Fruit fly (Drosophila melanogaster) whole organism, embryonic: ENCODE data around the gene CG9582.

Source experiments
- B-H1 ChIP-seq: fragments of 200-800 bp; sonication (Bioruptor generic); IDR thresholded peaks from 3 replicates; pipeline ENCODE4 v1.3.6; 2022; ENCODE audit warnings: missing biosample characterization, missing genetic modification characterization
- CG11504 ChIP-seq: fragments of 200-800 bp; sonication (Bioruptor generic); optimal IDR thresholded peaks from 3 replicates; lab custom pipeline; 2019; ENCODE audit warnings: missing biosample characterization, mild to moderate bottlenecking, missing genetic modification characterization, moderate library complexity
- CG11695 ChIP-seq: fragments of 200-800 bp; sonication (Bioruptor generic); IDR thresholded peaks from 3 replicates; pipeline ENCODE4 v1.3.6; 2022; ENCODE audit warnings: missing biosample characterization, missing genetic modification characterization
- CG14014 ChIP-seq: fragments of 200-800 bp; sonication (Bioruptor generic); IDR thresholded peaks from 2 replicates; pipeline ENCODE4 v1.3.6; 2022; ENCODE audit warnings: missing biosample characterization, missing genetic modification characterization
- CG15601 ChIP-seq: fragments of 200-800 bp; sonication (Bioruptor generic); optimal IDR thresholded peaks from 3 replicates; lab custom pipeline; 2019; ENCODE audit warnings: missing biosample characterization, mild to moderate bottlenecking, missing genetic modification characterization, moderate library complexity
- CG17328 ChIP-seq: fragments of 200-800 bp; sonication (Bioruptor generic); IDR thresholded peaks from 2 replicates; pipeline ENCODE4 v1.3.6; 2022; ENCODE audit warnings: missing biosample characterization, missing genetic modification characterization
- CG18011 ChIP-seq: fragments of 200-800 bp; sonication (Bioruptor generic); optimal IDR thresholded peaks from 2 replicates; lab custom pipeline; 2017; ENCODE audit warnings: missing biosample characterization, missing genetic modification characterization, mild to moderate bottlenecking, moderate library complexity, missing genotype
- CG18262 ChIP-seq: fragments of 200-800 bp; optimal IDR thresholded peaks from 3 replicates; lab custom pipeline; 2019; ENCODE audit warnings: missing biosample characterization, mild to moderate bottlenecking, missing genetic modification characterization, moderate library complexity
- CG2199 ChIP-seq: fragments of 200-800 bp; sonication (Bioruptor generic); IDR thresholded peaks from 3 replicates; pipeline ENCODE4 v1.3.6; 2022; ENCODE audit warnings: missing biosample characterization, missing genetic modification characterization
- CG2712 ChIP-seq: fragments of 200-800 bp; optimal IDR thresholded peaks from 3 replicates; lab custom pipeline; 2019; ENCODE audit warnings: missing biosample characterization, mild to moderate bottlenecking, missing genetic modification characterization, moderate library complexity
- CG2875 ChIP-seq: fragments of 200-800 bp; sonication (Bioruptor generic); optimal IDR thresholded peaks from 2 replicates; lab custom pipeline; 2017; ENCODE audit warnings: missing biosample characterization, mild to moderate bottlenecking, missing genetic modification characterization, missing genetic modification reagents
- CG3726 ChIP-seq: fragments of 200-800 bp; sonication (Bioruptor generic); IDR thresholded peaks from 3 replicates; pipeline ENCODE4, ENCODE4 v1.3.6; 2022; ENCODE audit warnings: missing biosample characterization, missing genetic modification characterization
- CG3995 ChIP-seq: fragments of 200-800 bp; sonication (Bioruptor generic); optimal IDR thresholded peaks from 3 replicates; lab custom pipeline; 2016; ENCODE audit warnings: missing biosample characterization, missing genetic modification characterization
- CG9876 ChIP-seq: fragments of 200-800 bp; sonication (Bioruptor generic); optimal IDR thresholded peaks from 2 replicates; lab custom pipeline; 2016; ENCODE audit warnings: missing biosample characterization, missing genetic modification characterization
- Camta ChIP-seq: fragments of 200-800 bp; sonication (Bioruptor generic); optimal IDR thresholded peaks from 2 replicates; lab custom pipeline; 2016; ENCODE audit warnings: missing biosample characterization, missing genetic modification characterization
- Dp ChIP-seq: fragments of 200-800 bp; sonication (Bioruptor generic); optimal IDR thresholded peaks from 2 replicates; lab custom pipeline; 2018; ENCODE audit warnings: missing biosample characterization, mild to moderate bottlenecking, missing genetic modification characterization, moderate library complexity
- Dref ChIP-seq: fragments of 200-800 bp; sonication (Bioruptor generic); IDR thresholded peaks from 2 replicates; pipeline ENCODE4 v1.3.6; 2022; ENCODE audit warnings: missing biosample characterization, missing genetic modification characterization
- Ets65A ChIP-seq: fragments of 200-800 bp; sonication (Bioruptor generic); peaks from one replicate; lab custom pipeline; 2016; ENCODE audit warnings: missing biosample characterization, missing genetic modification characterization
- Hr78 ChIP-seq, 2 experiments: fragments of 200-800 bp in 1 of 2; fragments of >200 bp in 1 of 2; sonication (Bioruptor generic) in 1 of 2; optimal IDR thresholded peaks; 2 replicates each; lab custom pipeline; 2017 to 2019; ENCODE audit warnings: missing biosample characterization in 2 of 2, missing genetic modification characterization in 2 of 2, mild to moderate bottlenecking in 1 of 2, moderate library complexity in 1 of 2
- MESR4 ChIP-seq: fragments of 200-800 bp; sonication (Bioruptor generic); optimal IDR thresholded peaks from 2 replicates; lab custom pipeline; 2018; ENCODE audit warnings: missing biosample characterization, mild to moderate bottlenecking, missing genetic modification characterization, moderate library complexity
- Mad ChIP-seq: fragments of 200-800 bp; sonication (Bioruptor generic); optimal IDR thresholded peaks from 2 replicates; lab custom pipeline; 2016; ENCODE audit warnings: missing biosample characterization, missing genetic modification characterization
- Med ChIP-seq: fragments of 200-800 bp; sonication (Bioruptor generic); peaks from one replicate; lab custom pipeline; 2016; ENCODE audit warnings: missing biosample characterization, missing genetic modification characterization, mild to moderate bottlenecking, inconsistent platforms, moderate library complexity
- Meics ChIP-seq: fragments of 200-800 bp; sonication (Bioruptor generic); optimal IDR thresholded peaks from 2 replicates; lab custom pipeline; 2017; ENCODE audit warnings: missing biosample characterization, mild to moderate bottlenecking, missing genetic modification characterization
- YL-1 ChIP-seq: fragments of 200-800 bp; sonication (Bioruptor generic); optimal IDR thresholded peaks from 3 replicates; lab custom pipeline; 2017; ENCODE audit warnings: missing biosample characterization, mild to moderate bottlenecking, missing genetic modification characterization
- ab ChIP-seq: fragments of 200-800 bp; sonication (Bioruptor generic); optimal IDR thresholded peaks from 2 replicates; lab custom pipeline; 2016; ENCODE audit warnings: missing biosample characterization, missing genetic modification characterization
- croc ChIP-seq: fragments of 200-800 bp; sonication (Bioruptor generic); conservative IDR thresholded peaks from 3 replicates; pipeline ENCODE4 v1.3.6; 2022; ENCODE audit warnings: missing biosample characterization, missing genetic modification characterization
- dysf ChIP-seq: fragments of 200-800 bp; sonication (Bioruptor generic); IDR thresholded peaks from 3 replicates; pipeline ENCODE4 v1.3.6; 2022; ENCODE audit warnings: missing biosample characterization, missing genetic modification characterization
- jing ChIP-seq: fragments of 200-800 bp; sonication (Bioruptor generic); optimal IDR thresholded peaks from 2 replicates; lab custom pipeline; 2018; ENCODE audit warnings: missing biosample characterization, mild to moderate bottlenecking, missing genetic modification characterization
- jumu ChIP-seq: fragments of 200-800 bp; sonication (Bioruptor generic); optimal IDR thresholded peaks from 3 replicates; lab custom pipeline; 2016; ENCODE audit warnings: missing biosample characterization, missing genetic modification characterization
- lbe ChIP-seq: fragments of 200-800 bp; sonication (Bioruptor generic); optimal IDR thresholded peaks from 2 replicates; lab custom pipeline; 2016; ENCODE audit warnings: missing biosample characterization, mild to moderate bottlenecking, missing genetic modification characterization
- nau ChIP-seq: fragments of 200-800 bp; sonication (Bioruptor generic); optimal IDR thresholded peaks from 3 replicates; lab custom pipeline; 2017; ENCODE audit warnings: missing biosample characterization, mild to moderate bottlenecking, missing genetic modification characterization, missing genetic modification reagents
- sens-2 ChIP-seq: fragments of 200-800 bp; sonication (Bioruptor generic); IDR thresholded peaks from 2 replicates; pipeline ENCODE4 v1.3.6; 2022; ENCODE audit warnings: missing biosample characterization, missing genetic modification characterization
- stwl ChIP-seq: fragments of 200-800 bp; sonication (Bioruptor generic); optimal IDR thresholded peaks from 3 replicates; lab custom pipeline; 2018; ENCODE audit warnings: missing biosample characterization, mild to moderate bottlenecking, missing genetic modification characterization, moderate library complexity
- sug ChIP-seq: fragments of 200-800 bp; optimal IDR thresholded peaks from 2 replicates; lab custom pipeline; 2019; ENCODE audit warnings: missing biosample characterization, mild to moderate bottlenecking, missing genetic modification characterization, moderate library complexity
- tna ChIP-seq: fragments of 200-800 bp; sonication (Bioruptor generic); IDR thresholded peaks from 2 replicates; pipeline ENCODE4 v1.3.6; 2022; ENCODE audit warnings: missing biosample characterization, missing genetic modification characterization; ENCODE audit not compliant: partially characterized antibody
- wor ChIP-seq: fragments of 200-800 bp; sonication (Bioruptor generic); IDR thresholded peaks from 2 replicates; pipeline ENCODE4 v1.3.6; 2022; ENCODE audit warnings: missing biosample characterization, missing genetic modification characterization

The CG9582 gene

dm6 chr2L:8982584-8983302 is 48.9 kb downstream of the CG9582 start (continued):
- TF ChIP-seq CG2712 (tag; lab: Kevin White, UChicago), result peak; percentile 9
- no peak for TF ChIP-seq jing (GFP tag; lab: Kevin White, UChicago)
- peak; percentile 2 for TF ChIP-seq CG18262 (tag; lab: Kevin White, UChicago)
- no peak for TF ChIP-seq CG9876 (GFP tag; lab: Kevin White, UChicago)
- TF ChIP-seq CG11695, result peak; percentile 94

- TF ChIP-seq Camta, result no peak
- TF ChIP-seq CG3995 (GFP tag; lab: Kevin White, UChicago), result no peak
- no peak for TF ChIP-seq Meics (GFP tag; lab: Kevin White, UChicago)
- no peak for TF ChIP-seq CG18011 (GFP tag; lab: Kevin White, UChicago)
- no peak for TF ChIP-seq MESR4 (GFP tag; lab: Kevin White, UChicago)
- no peak for TF ChIP-seq Dp (GFP tag; lab: Kevin White, UChicago)
- TF ChIP-seq lbe (GFP tag; lab: Kevin White, UChicago), result no peak
- no peak for TF ChIP-seq Mad
- TF ChIP-seq B-H1 (GFP tag; lab: Robert Waterston, UW), result no peak
- TF ChIP-seq CG11504 (tag; lab: Kevin White, UChicago), result no peak
- TF ChIP-seq YL-1 (GFP tag; lab: Kevin White, UChicago), result no peak
- TF ChIP-seq Dref (GFP tag; lab: Robert Waterston, UW), result no peak
- TF ChIP-seq CG17328 (GFP tag; lab: Robert Waterston, UW), result no peak
- TF ChIP-seq, all 482 proteins: peak for 0
These were observed 51.3 kb downstream of the CG9582 start, which contains the start of gene CG18662 for dm6 chr2L:8980359-8980758. Gene CG18662, plus strand, starts transcription at chr2L:8980659.

dm6 chr2L:8975328-8975727 is 56.3 kb downstream of the CG9582 start, which contains the start of gene CG9541:
Gene CG9541, minus strand, starts transcription at chr2L:8975428.
- peak in 1 of 2 experiments; percentile 8 for TF ChIP-seq Hr78 (GFP tag; optimal IDR thresholded peaks at IDR 0.05; lab: Kevin White, UChicago)
- TF ChIP-seq CG3726 (GFP tag; lab: Robert Waterston, UW), result no peak
- TF ChIP-seq nau, result no peak
- TF ChIP-seq stwl (tag; lab: Kevin White, UChicago), result no peak
- peak; percentile 7 for TF ChIP-seq Med (GFP tag; lab: Kevin White, UChicago)
- no peak for TF ChIP-seq croc (GFP tag; lab: Robert Waterston, UW)
- peak; percentile 76 for TF ChIP-seq Ets65A (GFP tag; lab: Kevin White, UChicago)
- peak; percentile 5; the same call in 1 of the 3 replicates for TF ChIP-seq dysf (GFP tag; lab: Robert Waterston, UW)
- no peak for TF ChIP-seq ab (GFP tag; lab: Kevin White, UChicago)
- TF ChIP-seq CG14014 (GFP tag; lab: Robert Waterston, UW), result no peak
- no peak for TF ChIP-seq CG2875 (GFP tag; lab: Kevin White, UChicago)
- TF ChIP-seq tna (GFP tag; lab: Robert Waterston, UW), result 0 out of 2 replicates have a peak, but pooled peaks have one; percentile 19
- no peak for TF ChIP-seq jumu
- no peak for TF ChIP-seq wor (GFP tag; lab: Robert Waterston, UW)

dm6 chr2L:8974506-8974905 is 57.1 kb downstream of the CG9582 start:
- no peak for TF ChIP-seq sens-2
- TF ChIP-seq CG2199 (GFP tag; lab: Robert Waterston, UW), result peak; percentile 93
- peak; percentile 5 for TF ChIP-seq CG15601 (tag; lab: Kevin White, UChicago)
- peak; percentile 2 for TF ChIP-seq sug (tag; lab: Kevin White, UChicago)
